Worm (Caenorhabditis elegans) whole organism, L2 larva: Measurements from ENCODE around the gene kgb-2.

Experiments used
- ZK546.5 ChIP-seq: sonication (generic microtip); optimal IDR thresholded peaks from 2 replicates; lab custom pipeline; 2017; ENCODE audit warnings: missing biosample characterization, missing genetic modification characterization
- ceh-16 ChIP-seq: fragments of 150-350 bp; optimal IDR thresholded peaks from 2 replicates; lab custom pipeline; 2014; ENCODE audit warnings: missing biosample characterization, missing genetic modification characterization
- lsy-2 ChIP-seq, 2 experiments: fragments of 150-350 bp in 1 of 2; sonication (generic microtip) in 1 of 2; optimal IDR thresholded peaks; 2 replicates each; lab custom pipeline; 2014 to 2017; ENCODE audit warnings: missing biosample characterization in 2 of 2, missing genetic modification characterization in 2 of 2
- mbf-1 ChIP-seq: sonication (generic microtip); optimal IDR thresholded peaks from 2 replicates; lab custom pipeline; 2017; ENCODE audit warnings: missing biosample characterization, missing genetic modification characterization
- skn-1 ChIP-seq: sonication (generic microtip); optimal IDR thresholded peaks from 2 replicates; lab custom pipeline; 2017; ENCODE audit warnings: missing biosample characterization, missing genetic modification characterization

- no peak for TF ChIP-seq lsy-2 (tag; optimal IDR thresholded peaks at IDR 0.05; lab: Kevin White, UChicago)
- TF ChIP-seq mbf-1 (tag; lab: Kevin White, UChicago), result no peak
- no peak for TF ChIP-seq skn-1 (tag; lab: Kevin White, UChicago)
- no peak for TF ChIP-seq ceh-16 (tag; lab: Kevin White, UChicago)
- TF ChIP-seq ZK546.5 (tag; lab: Kevin White, UChicago), result no peak
These were observed 5.3 kb downstream of the kgb-2 start for ce11 chrIV:3611845-3612244.
